Fruit fly (Drosophila melanogaster): ENCODE measurements around the gene CG32022.

The CG32022 gene

DNA sequence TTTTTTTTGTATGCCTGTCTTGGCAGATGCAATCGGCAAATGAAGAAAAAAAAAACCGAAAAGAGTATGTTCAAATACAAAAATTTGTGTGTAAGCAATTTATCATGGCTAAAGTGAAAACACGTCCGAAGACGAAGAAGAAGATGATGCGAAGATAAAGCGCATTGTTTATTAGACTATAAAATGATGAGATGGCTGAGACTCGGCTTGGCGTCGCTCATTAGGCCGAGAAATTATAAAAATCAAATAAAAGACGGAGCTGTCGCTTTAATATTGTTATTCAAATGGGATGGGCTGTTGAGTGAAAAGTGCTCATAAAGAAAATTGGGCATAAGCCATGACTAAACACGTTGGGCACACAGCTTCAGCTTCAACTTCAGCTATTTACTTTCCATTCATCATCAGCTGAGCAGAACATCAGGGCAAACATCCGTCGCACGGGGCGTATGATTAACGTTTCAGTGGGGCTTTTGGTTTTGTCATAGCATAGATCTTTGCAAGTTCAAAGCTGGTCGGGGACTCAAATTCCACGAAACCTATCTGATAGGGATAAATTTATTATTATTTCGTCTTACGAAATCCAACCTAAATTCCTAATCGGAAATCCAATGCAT, 49.7 kb upstream of the CG32022 start (continued):
- TF ChIP-seq onecut (GFP tag; IDR thresholded peaks at IDR 0.05) (no peak), CG16863 (GFP tag; optimal IDR thresholded peaks at IDR 0.05) (no peak), Xrp1 (GFP tag; IDR thresholded peaks at IDR 0.05) (peak; percentile 17; the same call in 1 of the 2 replicates), gsb-n (tag; optimal IDR thresholded peaks at IDR 0.05) (peak; percentile 70), odd (GFP tag; optimal IDR thresholded peaks at IDR 0.05) (peak; percentile 1), abd-A (tag; optimal IDR thresholded peaks at IDR 0.05) (peak; percentile 89), vnd (GFP tag; IDR thresholded peaks at IDR 0.05; ENCODE audit: partially characterized antibody) (no peak), CG31441 (GFP tag; IDR thresholded peaks at IDR 0.05) (no peak), CG15479 (GFP tag; optimal IDR thresholded peaks at IDR 0.05) (no peak), fd64A (GFP tag; optimal IDR thresholded peaks at IDR 0.05) (peak; percentile 21), Med (GFP tag) (peak; percentile 49)

dm6 chr3L:8767876-8768275, 46.8 kb upstream of the CG32022 start:
- peak; percentile 5 for TF ChIP-seq ems (GFP tag; optimal IDR thresholded peaks at IDR 0.05)
- TF ChIP-seq chm (GFP tag; IDR thresholded peaks at IDR 0.05): no peak
- TF ChIP-seq lmd (GFP tag; IDR thresholded peaks at IDR 0.05): peak; percentile 70
- TF ChIP-seq Sox100B (GFP tag; optimal IDR thresholded peaks at IDR 0.05): peak; percentile 14
- TF ChIP-seq fd96Cb (tag; optimal IDR thresholded peaks at IDR 0.05): no peak
- peak; percentile 20 for TF ChIP-seq CG6854 (GFP tag; optimal IDR thresholded peaks at IDR 0.05)
- TF ChIP-seq CG14965 (GFP tag; optimal IDR thresholded peaks at IDR 0.05; ENCODE audit: borderline replicate concordance): no peak
- TF ChIP-seq tll (GFP tag; optimal IDR thresholded peaks at IDR 0.05): no peak
- TF ChIP-seq CG10321 (GFP tag; IDR thresholded peaks at IDR 0.05): no peak
- no peak for TF ChIP-seq CG4854 (GFP tag; optimal IDR thresholded peaks at IDR 0.05)
- TF ChIP-seq CG7556 (GFP tag; optimal IDR thresholded peaks at IDR 0.05): peak; percentile 64
- no peak for TF ChIP-seq CG3995 (GFP tag; optimal IDR thresholded peaks at IDR 0.05)
- TF ChIP-seq Elba2 (GFP tag; optimal IDR thresholded peaks at IDR 0.05): no peak
- TF ChIP-seq crp (GFP tag; optimal IDR thresholded peaks at IDR 0.05): no peak
- TF ChIP-seq bab2 (GFP tag; optimal IDR thresholded peaks at IDR 0.05): no peak
- TF ChIP-seq CG30403 (GFP tag; optimal IDR thresholded peaks at IDR 0.05): peak; percentile 69
- 0 out of 3 replicates have a peak, but pooled peaks have one; percentile 30 for TF ChIP-seq CG11560 (tag; IDR thresholded peaks at IDR 0.05)
- TF ChIP-seq CG15011 (GFP tag; optimal IDR thresholded peaks at IDR 0.05): peak; percentile 7
- peak; percentile 5 for TF ChIP-seq CG4424 (GFP tag; optimal IDR thresholded peaks at IDR 0.05)
- TF ChIP-seq CG5245 (GFP tag; optimal IDR thresholded peaks at IDR 0.05): no peak
- no peak for TF ChIP-seq trem (tag; optimal IDR thresholded peaks at IDR 0.05)
- peak; percentile 59 for TF ChIP-seq PHDP (tag; optimal IDR thresholded peaks at IDR 0.05)
- TF ChIP-seq NfI (GFP tag; optimal IDR thresholded peaks at IDR 0.05): peak; percentile 38
- TF ChIP-seq sna (GFP tag; IDR thresholded peaks at IDR 0.05; ENCODE audit: partially characterized antibody): no peak
- peak; percentile 4 for TF ChIP-seq vfl (GFP tag; optimal IDR thresholded peaks at IDR 0.05)
- TF ChIP-seq CG2202 (tag; optimal IDR thresholded peaks at IDR 0.05): no peak
- TF ChIP-seq gfzf (GFP tag; optimal IDR thresholded peaks at IDR 0.05): no peak
- TF ChIP-seq CG12155 (GFP tag; optimal IDR thresholded peaks at IDR 0.05): peak; percentile 23
- no peak for TF ChIP-seq CG15601 (tag; optimal IDR thresholded peaks at IDR 0.05)
- no peak for TF ChIP-seq CG6791 (GFP tag; IDR thresholded peaks at IDR 0.05; ENCODE audit: partially characterized antibody)
- TF ChIP-seq tx (GFP tag; optimal IDR thresholded peaks at IDR 0.05): peak; percentile 10
- peak; percentile 24 for TF ChIP-seq shn (GFP tag; optimal IDR thresholded peaks at IDR 0.05)
- TF ChIP-seq Ptx1 (GFP tag; IDR thresholded peaks at IDR 0.05): peak; percentile 54; the same call in 1 of the 2 replicates
- peak; percentile 4 for TF ChIP-seq Camta (GFP tag; optimal IDR thresholded peaks at IDR 0.05)
- peak; percentile 44 for TF ChIP-seq lab (GFP tag; optimal IDR thresholded peaks at IDR 0.05)
- TF ChIP-seq rib (GFP tag; IDR thresholded peaks at IDR 0.05): no peak
- peak; percentile 16 for TF ChIP-seq CG9609 (GFP tag; optimal IDR thresholded peaks at IDR 0.05)
- TF ChIP-seq en (GFP tag; optimal IDR thresholded peaks at IDR 0.05): peak; percentile 19
